Fruit fly (Drosophila melanogaster) whole organism, embryonic: ENCODE measurements around the gene Agpat4.

Experiments used
- CG13894 ChIP-seq: fragments of 200-800 bp; sonication (Bioruptor generic); optimal IDR thresholded peaks from 3 replicates; lab custom pipeline; 2018; ENCODE audit warnings: missing biosample characterization, mild to moderate bottlenecking, missing genetic modification characterization, moderate library complexity
- CG14441 ChIP-seq: fragments of 200-800 bp; sonication (Bioruptor generic); IDR thresholded peaks from 2 replicates; pipeline ENCODE4 v1.3.6; 2022; ENCODE audit warnings: missing biosample characterization, missing genetic modification characterization
- CG15269 ChIP-seq: fragments of 200-800 bp; sonication (Bioruptor generic); optimal IDR thresholded peaks from 2 replicates; lab custom pipeline; 2018; ENCODE audit warnings: missing biosample characterization, mild to moderate bottlenecking, missing genetic modification characterization, moderate library complexity
- CG15514 ChIP-seq: fragments of 200-800 bp; sonication (Bioruptor generic); optimal IDR thresholded peaks from 3 replicates; lab custom pipeline; 2017; ENCODE audit warnings: missing biosample characterization, missing genetic modification characterization, mild to moderate bottlenecking, moderate library complexity, missing genetic modification reagents
- CG1602 ChIP-seq: fragments of 200-800 bp; sonication (Bioruptor generic); optimal IDR thresholded peaks from 3 replicates; lab custom pipeline; 2016; ENCODE audit warnings: missing biosample characterization, missing genetic modification characterization
- CG17328 ChIP-seq: fragments of 200-800 bp; sonication (Bioruptor generic); IDR thresholded peaks from 2 replicates; pipeline ENCODE4 v1.3.6; 2022; ENCODE audit warnings: missing biosample characterization, missing genetic modification characterization
- CG17568 ChIP-seq: fragments of 200-800 bp; sonication (Bioruptor generic); optimal IDR thresholded peaks from 2 replicates; lab custom pipeline; 2018; ENCODE audit warnings: missing biosample characterization, mild to moderate bottlenecking, missing genetic modification characterization, moderate library complexity
- CG2199 ChIP-seq: fragments of 200-800 bp; sonication (Bioruptor generic); IDR thresholded peaks from 3 replicates; pipeline ENCODE4 v1.3.6; 2022; ENCODE audit warnings: missing biosample characterization, missing genetic modification characterization
- CG31441 ChIP-seq: fragments of 200-800 bp; sonication (Bioruptor generic); IDR thresholded peaks from 2 replicates; pipeline ENCODE4 v1.3.6; 2022; ENCODE audit warnings: missing biosample characterization, missing genetic modification characterization
- CG32772 ChIP-seq: fragments of 200-800 bp; sonication (Bioruptor generic); IDR thresholded peaks from 2 replicates; pipeline ENCODE4 v1.3.6; 2022; ENCODE audit warnings: missing biosample characterization, missing genetic modification characterization
- CG43689 ChIP-seq: fragments of 200-800 bp; sonication (Bioruptor generic); IDR thresholded peaks from 2 replicates; pipeline ENCODE4 v1.3.6; 2022; ENCODE audit warnings: missing biosample characterization, missing genetic modification characterization
- CG7786 ChIP-seq: fragments of 200-800 bp; sonication (Bioruptor generic); optimal IDR thresholded peaks from 2 replicates; lab custom pipeline; 2016; ENCODE audit warnings: missing biosample characterization, missing genetic modification characterization
- CG9609 ChIP-seq: fragments of 200-800 bp; sonication (Bioruptor generic); optimal IDR thresholded peaks from 3 replicates; lab custom pipeline; 2016; ENCODE audit warnings: missing biosample characterization, missing genetic modification characterization
- Fer2 ChIP-seq: fragments of 200-800 bp; sonication (Bioruptor generic); optimal IDR thresholded peaks from 2 replicates; lab custom pipeline; 2018; ENCODE audit warnings: missing biosample characterization, mild to moderate bottlenecking, missing genetic modification characterization, moderate library complexity
- GATAe ChIP-seq: fragments of 200-800 bp; sonication (Bioruptor generic); conservative IDR thresholded peaks from 2 replicates; pipeline ENCODE4 v1.3.6; 2022; ENCODE audit warnings: missing biosample characterization, missing genetic modification characterization
- Hand ChIP-seq: fragments of 200-800 bp; sonication (Bioruptor generic); optimal IDR thresholded peaks from 2 replicates; lab custom pipeline; 2017; ENCODE audit warnings: mild to moderate bottlenecking, missing biosample characterization, missing genetic modification reagents, missing genetic modification characterization
- MBD-R2 ChIP-seq: fragments of 200-800 bp; sonication (Bioruptor generic); IDR thresholded peaks from 2 replicates; pipeline ENCODE4 v1.3.6; 2022; ENCODE audit warnings: missing biosample characterization, missing genetic modification characterization
- Meics ChIP-seq: fragments of 200-800 bp; sonication (Bioruptor generic); optimal IDR thresholded peaks from 2 replicates; lab custom pipeline; 2017; ENCODE audit warnings: missing biosample characterization, mild to moderate bottlenecking, missing genetic modification characterization
- Myb ChIP-seq: fragments of 200-800 bp; sonication (Bioruptor generic); optimal IDR thresholded peaks from 2 replicates; lab custom pipeline; 2016; ENCODE audit warnings: missing biosample characterization, missing genetic modification characterization
- NFAT ChIP-seq: fragments of 200-800 bp; sonication (Bioruptor generic); IDR thresholded peaks from 2 replicates; pipeline ENCODE4 v1.3.6; 2022; ENCODE audit warnings: missing biosample characterization, missing genetic modification characterization
- Nf-YC ChIP-seq: fragments of 200-800 bp; optimal IDR thresholded peaks from 3 replicates; lab custom pipeline; 2019; ENCODE audit warnings: missing biosample characterization, mild to moderate bottlenecking, missing genetic modification characterization, moderate library complexity
- Sry-β ChIP-seq: fragments of 200-800 bp; sonication (Bioruptor generic); optimal IDR thresholded peaks from 2 replicates; lab custom pipeline; 2018; ENCODE audit warnings: missing biosample characterization, mild to moderate bottlenecking, missing genetic modification characterization, moderate library complexity
- al ChIP-seq: fragments of 200-800 bp; sonication (Bioruptor generic); IDR thresholded peaks from 2 replicates; pipeline ENCODE4 v1.3.6; 2022; ENCODE audit warnings: missing biosample characterization, missing genetic modification characterization
- bbx ChIP-seq: fragments of 200-800 bp; sonication (Bioruptor generic); IDR thresholded peaks from 2 replicates; pipeline ENCODE4 v1.3.6; 2022; ENCODE audit warnings: missing biosample characterization, missing genetic modification characterization; ENCODE audit not compliant: partially characterized antibody
- chm ChIP-seq: fragments of 200-800 bp; sonication (Bioruptor generic); IDR thresholded peaks from 2 replicates; pipeline ENCODE4 v1.3.6; 2022; ENCODE audit warnings: missing biosample characterization, missing genetic modification characterization
- exex ChIP-seq: fragments of 200-800 bp; sonication (Bioruptor generic); optimal IDR thresholded peaks from 4 replicates; lab custom pipeline; 2018; ENCODE audit warnings: missing biosample characterization, mild to moderate bottlenecking, missing genetic modification characterization, moderate library complexity
- ftz-f1 ChIP-seq: fragments of 200-800 bp; sonication (Bioruptor generic); optimal IDR thresholded peaks from 2 replicates; lab custom pipeline; 2016; ENCODE audit warnings: missing biosample characterization, missing genetic modification characterization
- her ChIP-seq: fragments of 200-800 bp; sonication (Bioruptor generic); optimal IDR thresholded peaks from 2 replicates; lab custom pipeline; 2016; ENCODE audit warnings: missing biosample characterization, missing genetic modification characterization
- ind ChIP-seq: fragments of 200-800 bp; sonication (Bioruptor generic); optimal IDR thresholded peaks from 3 replicates; lab custom pipeline; 2016; ENCODE audit warnings: missing biosample characterization, missing genetic modification characterization
- klu ChIP-seq: fragments of 200-800 bp; sonication (Bioruptor generic); IDR thresholded peaks from 2 replicates; pipeline ENCODE4 v1.3.6; 2022; ENCODE audit warnings: missing biosample characterization, missing genetic modification characterization
- lbe ChIP-seq: fragments of 200-800 bp; sonication (Bioruptor generic); optimal IDR thresholded peaks from 2 replicates; lab custom pipeline; 2016; ENCODE audit warnings: missing biosample characterization, mild to moderate bottlenecking, missing genetic modification characterization
- mirr ChIP-seq: fragments of 200-800 bp; sonication (Bioruptor generic); optimal IDR thresholded peaks from 3 replicates; lab custom pipeline; 2018; ENCODE audit warnings: missing biosample characterization, mild to moderate bottlenecking, missing genetic modification characterization
- oc ChIP-seq: fragments of 200-800 bp; sonication (Bioruptor generic); optimal IDR thresholded peaks from 2 replicates; lab custom pipeline; 2018; ENCODE audit warnings: missing biosample characterization, mild to moderate bottlenecking, missing genetic modification characterization, moderate library complexity
- peb ChIP-seq: fragments of 200-800 bp; sonication (Bioruptor generic); IDR thresholded peaks from 2 replicates; pipeline ENCODE4 v1.3.6; 2022; ENCODE audit warnings: missing biosample characterization, missing genetic modification characterization
- salm ChIP-seq: fragments of 200-800 bp; sonication (Bioruptor generic); optimal IDR thresholded peaks from 2 replicates; lab custom pipeline; 2018; ENCODE audit warnings: missing biosample characterization, mild to moderate bottlenecking, missing genetic modification characterization
- scrt ChIP-seq: fragments of 200-800 bp; sonication (Bioruptor generic); optimal IDR thresholded peaks from 2 replicates; lab custom pipeline; 2018; ENCODE audit warnings: missing biosample characterization, mild to moderate bottlenecking, missing genetic modification characterization, moderate library complexity
- sens ChIP-seq: fragments of 200-800 bp; sonication (Bioruptor generic); peaks from one replicate; lab custom pipeline; 2016; ENCODE audit warnings: missing biosample characterization, missing genetic modification characterization
- sob ChIP-seq: fragments of 200-800 bp; sonication (Bioruptor generic); IDR thresholded peaks from 2 replicates; pipeline ENCODE4 v1.3.6; 2022; ENCODE audit warnings: missing biosample characterization, missing genetic modification characterization
- vfl ChIP-seq: fragments of 200-800 bp; sonication (Bioruptor generic); optimal IDR thresholded peaks from 2 replicates; lab custom pipeline; 2016; ENCODE audit warnings: missing biosample characterization, missing genetic modification characterization

Agpat4 gene

dm6 chr3L:16407815-16408608, 26.6 kb upstream of the Agpat4 start (continued):
- TF ChIP-seq Sry-β (GFP tag; lab: Kevin White, UChicago) (no peak), CG1602 (no peak), chm (GFP tag; lab: Robert Waterston, UW) (peak; percentile 42; the same call in 1 of the 2 replicates), Fer2 (tag; lab: Kevin White, UChicago) (no peak), scrt (GFP tag; lab: Kevin White, UChicago) (no peak), Myb (GFP tag; lab: Kevin White, UChicago) (no peak), CG43689 (GFP tag; lab: Robert Waterston, UW) (no peak), salm (tag; lab: Kevin White, UChicago) (no peak), CG9609 (GFP tag; lab: Kevin White, UChicago) (no peak), NFAT (GFP tag; lab: Robert Waterston, UW) (no peak), oc (no peak), Nf-YC (tag; lab: Kevin White, UChicago) (peak; percentile 5), CG32772 (GFP tag; lab: Robert Waterston, UW) (no peak), CG13894 (peak; percentile 93), Hand (GFP tag; lab: Kevin White, UChicago) (no peak), CG17328 (0 out of 2 replicates have a peak, but pooled peaks have one; percentile 11), GATAe (GFP tag; lab: Robert Waterston, UW) (no peak), CG15269 (tag; lab: Kevin White, UChicago) (no peak), CG7786 (no peak), CG14441 (GFP tag; lab: Robert Waterston, UW) (no peak), vfl (GFP tag; lab: Kevin White, UChicago) (no peak), CG31441 (GFP tag; lab: Robert Waterston, UW) (no peak), peb (GFP tag; lab: Robert Waterston, UW) (no peak), al (GFP tag; lab: Robert Waterston, UW) (no peak), lbe (no peak)

DNA sequence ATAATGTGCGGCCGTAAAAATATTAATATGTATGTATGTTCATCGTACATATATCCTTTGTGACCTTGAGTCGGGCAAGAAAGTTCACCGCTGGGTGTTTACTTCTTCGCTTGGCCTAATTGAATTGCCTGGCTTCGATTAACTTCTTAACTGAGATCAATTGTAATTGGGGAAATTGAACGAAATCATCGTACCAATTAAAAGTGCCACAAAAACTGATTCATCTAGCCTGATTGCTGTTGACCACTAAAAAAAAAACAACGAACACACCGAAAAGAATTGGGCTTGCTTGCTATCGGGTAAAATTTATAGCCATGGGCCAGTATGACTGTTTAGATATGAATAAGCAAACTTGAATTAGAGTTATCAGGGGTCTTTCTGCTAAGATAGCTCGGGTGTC, 20.9 kb upstream of the Agpat4 start:
- TF ChIP-seq klu (GFP tag; lab: Robert Waterston, UW) = no peak
- TF ChIP-seq Meics (GFP tag; lab: Kevin White, UChicago) = no peak
- TF ChIP-seq mirr = peak; percentile 24
- TF ChIP-seq bbx (GFP tag; lab: Robert Waterston, UW) = peak; percentile 39; the same call in 1 of the 2 replicates
- no peak for TF ChIP-seq ind (GFP tag; lab: Kevin White, UChicago)
- no peak for TF ChIP-seq ftz-f1 (GFP tag; lab: Kevin White, UChicago)
- TF ChIP-seq CG15514 (GFP tag; lab: Kevin White, UChicago) = peak; percentile 9
- no peak for TF ChIP-seq her
- TF ChIP-seq sens (GFP tag; lab: Kevin White, UChicago) = peak; percentile 52
- TF ChIP-seq sob (GFP tag; lab: Robert Waterston, UW) = peak; percentile 15; the same call in 1 of the 2 replicates
- peak; percentile 77; the same call in 1 of the 3 replicates for TF ChIP-seq CG2199 (GFP tag; lab: Robert Waterston, UW)
- peak; percentile 49 for TF ChIP-seq exex (tag; lab: Kevin White, UChicago)
- TF ChIP-seq MBD-R2 (GFP tag; lab: Robert Waterston, UW) = no peak
- no peak for TF ChIP-seq CG17568 (GFP tag; lab: Kevin White, UChicago)
